Fruit fly (Drosophila melanogaster) whole organism, embryonic: Measurements from ENCODE around the gene CG5641.

Source experiments
- Aef1 ChIP-seq: fragments of 200-800 bp; sonication (Bioruptor generic); IDR thresholded peaks from 3 replicates; pipeline ENCODE4 v1.3.6; 2022; ENCODE audit warnings: missing biosample characterization, missing genetic modification characterization
- Atf3 ChIP-seq: fragments of 200-800 bp; sonication (Bioruptor generic); optimal IDR thresholded peaks from 3 replicates; lab custom pipeline; 2016; ENCODE audit warnings: missing biosample characterization, missing genetic modification characterization
- Awh ChIP-seq: fragments of 200-800 bp; sonication (Bioruptor generic); IDR thresholded peaks from 2 replicates; pipeline ENCODE4, ENCODE4 v1.3.6; 2022; ENCODE audit warnings: missing biosample characterization, missing genetic modification characterization
- BEAF-32 ChIP-seq: fragments of 200-800 bp; sonication (Bioruptor generic); optimal IDR thresholded peaks from 3 replicates; lab custom pipeline; 2017; ENCODE audit warnings: missing biosample characterization, missing genetic modification characterization, mild to moderate bottlenecking, moderate library complexity, missing genetic modification reagents
- Bgb ChIP-seq: fragments of 200-800 bp; sonication (Bioruptor generic); IDR thresholded peaks from 2 replicates; pipeline ENCODE4 v1.3.6; 2022; ENCODE audit warnings: missing biosample characterization, missing genetic modification characterization; ENCODE audit not compliant: partially characterized antibody
- BtbVII ChIP-seq: fragments of 200-800 bp; sonication (Bioruptor generic); optimal IDR thresholded peaks from 3 replicates; lab custom pipeline; 2017; ENCODE audit warnings: missing biosample characterization, mild to moderate bottlenecking, missing genetic modification characterization
- CG10274 ChIP-seq: fragments of 200-800 bp; sonication (Bioruptor generic); optimal IDR thresholded peaks from 3 replicates; lab custom pipeline; 2017; ENCODE audit warnings: missing biosample characterization, mild to moderate bottlenecking, missing genetic modification characterization
- CG11504 ChIP-seq: fragments of 200-800 bp; sonication (Bioruptor generic); optimal IDR thresholded peaks from 3 replicates; lab custom pipeline; 2019; ENCODE audit warnings: missing biosample characterization, mild to moderate bottlenecking, missing genetic modification characterization, moderate library complexity
- CG12391 ChIP-seq: fragments of 200-800 bp; sonication (Bioruptor generic); optimal IDR thresholded peaks from 3 replicates; lab custom pipeline; 2018; ENCODE audit warnings: missing biosample characterization, mild to moderate bottlenecking, missing genetic modification characterization, moderate library complexity
- CG14710 ChIP-seq: fragments of 200-800 bp; sonication (Bioruptor generic); optimal IDR thresholded peaks from 3 replicates; lab custom pipeline; 2019; ENCODE audit warnings: missing biosample characterization, mild to moderate bottlenecking, missing genetic modification characterization, moderate library complexity
- CG15601 ChIP-seq: fragments of 200-800 bp; sonication (Bioruptor generic); optimal IDR thresholded peaks from 3 replicates; lab custom pipeline; 2019; ENCODE audit warnings: missing biosample characterization, mild to moderate bottlenecking, missing genetic modification characterization, moderate library complexity
- CG2120 ChIP-seq: fragments of 200-800 bp; sonication (Bioruptor generic); optimal IDR thresholded peaks from 3 replicates; lab custom pipeline; 2016; ENCODE audit warnings: missing biosample characterization, missing genetic modification characterization
- CG30020 ChIP-seq: fragments of 200-800 bp; optimal IDR thresholded peaks from 2 replicates; lab custom pipeline; 2019; ENCODE audit warnings: missing biosample characterization, mild to moderate bottlenecking, missing genetic modification characterization, moderate library complexity
- CG31224 ChIP-seq: fragments of 200-800 bp; sonication (Bioruptor generic); IDR thresholded peaks from 2 replicates; pipeline ENCODE4 v1.3.6; 2022; ENCODE audit warnings: missing biosample characterization, missing genetic modification characterization
- CG32767 ChIP-seq: fragments of 200-800 bp; sonication (Bioruptor generic); IDR thresholded peaks from 2 replicates; pipeline ENCODE4 v1.3.6; 2022; ENCODE audit warnings: missing biosample characterization, missing genetic modification characterization
- CG34376 ChIP-seq: fragments of 200-800 bp; sonication (Bioruptor generic); optimal IDR thresholded peaks from 2 replicates; lab custom pipeline; 2018; ENCODE audit warnings: missing biosample characterization, mild to moderate bottlenecking, missing genetic modification characterization
- CG3726 ChIP-seq: fragments of 200-800 bp; sonication (Bioruptor generic); IDR thresholded peaks from 3 replicates; pipeline ENCODE4, ENCODE4 v1.3.6; 2022; ENCODE audit warnings: missing biosample characterization, missing genetic modification characterization
- CG4360 ChIP-seq: fragments of 200-800 bp; sonication (Bioruptor generic); IDR thresholded peaks from 2 replicates; pipeline ENCODE4 v1.3.6; 2022; ENCODE audit warnings: missing biosample characterization, missing genetic modification characterization
- CG6689 ChIP-seq: fragments of 200-800 bp; sonication (Bioruptor generic); IDR thresholded peaks from 2 replicates; pipeline ENCODE4 v1.3.6; 2022; ENCODE audit warnings: missing biosample characterization, missing genetic modification characterization
- CG6854 ChIP-seq: fragments of 200-800 bp; sonication (Bioruptor generic); optimal IDR thresholded peaks from 3 replicates; lab custom pipeline; 2017; ENCODE audit warnings: missing biosample characterization, mild to moderate bottlenecking, missing genetic modification characterization
- CG9609 ChIP-seq: fragments of 200-800 bp; sonication (Bioruptor generic); optimal IDR thresholded peaks from 3 replicates; lab custom pipeline; 2016; ENCODE audit warnings: missing biosample characterization, missing genetic modification characterization
- CrebB ChIP-seq: fragments of 200-800 bp; sonication (Bioruptor generic); optimal IDR thresholded peaks from 3 replicates; lab custom pipeline; 2018; ENCODE audit warnings: missing biosample characterization, mild to moderate bottlenecking, missing genetic modification characterization
- Doc3 ChIP-seq: fragments of 200-800 bp; sonication (Bioruptor generic); IDR thresholded peaks from 3 replicates; pipeline ENCODE4 v1.3.6; 2022; ENCODE audit warnings: missing biosample characterization, missing genetic modification characterization; ENCODE audit not compliant: partially characterized antibody
- E2f1 ChIP-seq: fragments of 200-800 bp; sonication (Bioruptor generic); IDR thresholded peaks from 2 replicates; pipeline ENCODE4 v1.3.6; 2022; ENCODE audit warnings: missing biosample characterization, missing genetic modification characterization
- Hey ChIP-seq: fragments of 200-800 bp; sonication (Bioruptor generic); optimal IDR thresholded peaks from 3 replicates; lab custom pipeline; 2018; ENCODE audit warnings: missing biosample characterization, mild to moderate bottlenecking, missing genetic modification characterization
- MESR4 ChIP-seq: fragments of 200-800 bp; sonication (Bioruptor generic); optimal IDR thresholded peaks from 2 replicates; lab custom pipeline; 2018; ENCODE audit warnings: missing biosample characterization, mild to moderate bottlenecking, missing genetic modification characterization, moderate library complexity
- NC2β ChIP-seq: fragments of 200-800 bp; sonication (Bioruptor generic); optimal IDR thresholded peaks from 2 replicates; lab custom pipeline; 2016; ENCODE audit warnings: missing biosample characterization, missing genetic modification characterization
- Scr ChIP-seq: fragments of 200-800 bp; sonication (Bioruptor generic); IDR thresholded peaks from 2 replicates; pipeline ENCODE4 v1.3.6; 2022; ENCODE audit warnings: missing biosample characterization, missing genetic modification characterization; ENCODE audit not compliant: partially characterized antibody
- Sry-δ ChIP-seq: fragments of 200-800 bp; sonication (Bioruptor generic); optimal IDR thresholded peaks from 2 replicates; lab custom pipeline; 2016; ENCODE audit warnings: missing biosample characterization, missing genetic modification characterization
- YL-1 ChIP-seq: fragments of 200-800 bp; sonication (Bioruptor generic); optimal IDR thresholded peaks from 3 replicates; lab custom pipeline; 2017; ENCODE audit warnings: missing biosample characterization, mild to moderate bottlenecking, missing genetic modification characterization
- ara ChIP-seq: fragments of 200-800 bp; sonication (Bioruptor generic); IDR thresholded peaks from 2 replicates; pipeline ENCODE4 v1.3.6; 2022; ENCODE audit warnings: missing biosample characterization, missing genetic modification characterization
- bab2 ChIP-seq: fragments of 200-800 bp; sonication (Bioruptor generic); optimal IDR thresholded peaks from 2 replicates; lab custom pipeline; 2016; ENCODE audit warnings: missing biosample characterization, missing genetic modification characterization
- cad ChIP-seq: fragments of >200 bp; optimal IDR thresholded peaks from 2 replicates; lab custom pipeline; 2017; ENCODE audit warnings: missing biosample characterization, missing genetic modification characterization
- cas ChIP-seq: fragments of 200-800 bp; sonication (Bioruptor generic); IDR thresholded peaks from 2 replicates; pipeline ENCODE4 v1.3.6; 2022; ENCODE audit warnings: missing biosample characterization, missing genetic modification characterization
- caup ChIP-seq: fragments of 200-800 bp; sonication (Bioruptor generic); optimal IDR thresholded peaks from 3 replicates; lab custom pipeline; 2017; ENCODE audit warnings: missing biosample characterization, mild to moderate bottlenecking, missing genetic modification characterization, moderate library complexity; ENCODE audit not compliant: severe bottlenecking
- chif ChIP-seq, 2 experiments: fragments of 200-800 bp; sonication (Bioruptor generic); optimal IDR thresholded peaks; 3 replicates each; lab custom pipeline; 2016; ENCODE audit warnings: missing biosample characterization in 2 of 2, missing genetic modification characterization in 2 of 2
- en ChIP-seq: fragments of 200-800 bp; sonication (Bioruptor generic); optimal IDR thresholded peaks from 2 replicates; lab custom pipeline; 2016; ENCODE audit warnings: missing biosample characterization, missing genetic modification characterization
- exex ChIP-seq: fragments of 200-800 bp; sonication (Bioruptor generic); optimal IDR thresholded peaks from 4 replicates; lab custom pipeline; 2018; ENCODE audit warnings: missing biosample characterization, mild to moderate bottlenecking, missing genetic modification characterization, moderate library complexity
- gcm ChIP-seq: fragments of 200-800 bp; sonication (Bioruptor generic); optimal IDR thresholded peaks from 2 replicates; lab custom pipeline; 2019; ENCODE audit warnings: missing biosample characterization, mild to moderate bottlenecking, missing genetic modification characterization, moderate library complexity
- gcm2 ChIP-seq: fragments of 200-800 bp; sonication (Bioruptor generic); optimal IDR thresholded peaks from 2 replicates; lab custom pipeline; 2016; ENCODE audit warnings: missing biosample characterization, missing genetic modification characterization
- nerfin-2 ChIP-seq: fragments of 200-800 bp; sonication (Bioruptor generic); IDR thresholded peaks from 2 replicates; pipeline ENCODE4 v1.3.6; 2022; ENCODE audit warnings: missing biosample characterization, missing genetic modification characterization; ENCODE audit not compliant: partially characterized antibody
- oc ChIP-seq: fragments of 200-800 bp; sonication (Bioruptor generic); optimal IDR thresholded peaks from 2 replicates; lab custom pipeline; 2018; ENCODE audit warnings: missing biosample characterization, mild to moderate bottlenecking, missing genetic modification characterization, moderate library complexity
- slou ChIP-seq: fragments of 200-800 bp; sonication (Bioruptor generic); optimal IDR thresholded peaks from 3 replicates; lab custom pipeline; 2016; ENCODE audit warnings: missing biosample characterization, missing genetic modification characterization
- stc ChIP-seq: fragments of 200-800 bp; sonication (Bioruptor generic); IDR thresholded peaks from 2 replicates; pipeline ENCODE4 v1.3.6; 2022; ENCODE audit warnings: missing biosample characterization, missing genetic modification characterization
- tap ChIP-seq: fragments of 200-800 bp; optimal IDR thresholded peaks from 3 replicates; lab custom pipeline; 2019; ENCODE audit warnings: missing biosample characterization, mild to moderate bottlenecking, missing genetic modification characterization, moderate library complexity
- tio ChIP-seq: fragments of 200-800 bp; sonication (Bioruptor generic); optimal IDR thresholded peaks from 2 replicates; lab custom pipeline; 2017; ENCODE audit warnings: missing biosample characterization, missing genetic modification characterization, inconsistent platforms
- trem ChIP-seq: fragments of 200-800 bp; optimal IDR thresholded peaks from 3 replicates; lab custom pipeline; 2019; ENCODE audit warnings: missing biosample characterization, mild to moderate bottlenecking, missing genetic modification characterization, moderate library complexity

The CG5641 gene

dm6 chr3R:12413274-12413958 lies 15.7 kb downstream of the CG5641 start, which contains the start of the genes Dip-C and pps (continued):
- TF ChIP-seq gcm (GFP tag; lab: Kevin White, UChicago) (peak; percentile 60), Bgb (peak; percentile 74), trem (tag; lab: Kevin White, UChicago) (peak; percentile 57), Doc3 (peak; percentile 65; the same call in 2 of the 3 replicates), Sry-δ (GFP tag; lab: Kevin White, UChicago) (peak; percentile 60), Scr (GFP tag; lab: Robert Waterston, UW) (peak; percentile 76)

dm6 chr3R:12411449-12411848 lies 17.6 kb downstream of the CG5641 start:
- TF ChIP-seq CG10274 (GFP tag; lab: Kevin White, UChicago): no peak
- TF ChIP-seq E2f1: no peak
- TF ChIP-seq tio (GFP tag; lab: Kevin White, UChicago): no peak
- no peak for TF ChIP-seq CG31224 (GFP tag; lab: Robert Waterston, UW)
- TF ChIP-seq Aef1: no peak
- TF ChIP-seq exex (tag; lab: Kevin White, UChicago): peak; percentile 59
- TF ChIP-seq CG32767 (GFP tag; lab: Robert Waterston, UW): no peak

dm6 chr3R:12408160-12408559 lies 20.9 kb downstream of the CG5641 start, which contains the start of gene CG5196:
TSS of gene CG5196 (plus strand) at chr3R:12408316.
- TF ChIP-seq CrebB (tag; lab: Kevin White, UChicago) (no peak), Awh (GFP tag; lab: Robert Waterston, UW) (no peak), slou (GFP tag; lab: Kevin White, UChicago) (no peak), en (no peak), CG11504 (tag; lab: Kevin White, UChicago) (no peak), CG14710 (peak; percentile 60), CG30020 (tag; lab: Kevin White, UChicago) (peak; percentile 61), bab2 (no peak), CG12391 (tag; lab: Kevin White, UChicago) (peak; percentile 35), Atf3 (no peak), oc (tag; lab: Kevin White, UChicago) (no peak), MESR4 (peak; percentile 85), ara (GFP tag; lab: Robert Waterston, UW) (no peak), stc (GFP tag; lab: Robert Waterston, UW) (0 out of 2 replicates have a peak, but pooled peaks have one; percentile 25), CG2120 (peak; percentile 23), NC2β (GFP tag; lab: Kevin White, UChicago) (no peak), CG4360 (GFP tag; lab: Robert Waterston, UW) (no peak), BEAF-32 (GFP tag; lab: Kevin White, UChicago) (peak; percentile 73), cad (no peak), tap (no peak), nerfin-2 (GFP tag; lab: Robert Waterston, UW) (peak; percentile 58; the same call in 1 of the 2 replicates), cas (no peak), CG6689 (GFP tag; lab: Robert Waterston, UW) (no peak), caup (GFP tag; lab: Kevin White, UChicago) (peak; percentile 18), CG34376 (GFP tag; lab: Kevin White, UChicago) (peak; percentile 23), CG6854 (GFP tag; lab: Kevin White, UChicago) (peak; percentile 36), gcm2 (no peak), YL-1 (peak; percentile 50), chif (GFP tag; optimal IDR thresholded peaks at IDR 0.05; lab: Kevin White, UChicago) (no peak), BtbVII (GFP tag; lab: Kevin White, UChicago) (no peak), Hey (tag; lab: Kevin White, UChicago) (no peak), CG3726 (GFP tag; lab: Robert Waterston, UW) (no peak; the same call in 2 of the 3 replicates), CG9609 (GFP tag; lab: Kevin White, UChicago) (no peak), CG15601 (tag; lab: Kevin White, UChicago) (no peak)
